Worm (Caenorhabditis elegans) whole organism, mixed stage, embryonic: ENCODE data around the gene str-166.

Source experiments
- cnd-1 ChIP-seq: fragments of 200-800 bp; sonication (Bioruptor generic); optimal IDR thresholded peaks from 2 replicates; lab custom pipeline; 2018; ENCODE audit warnings: mild to moderate bottlenecking, missing genetic modification characterization, missing compliant biosample characterization
- elt-3 ChIP-seq: fragments of 150-350 bp; optimal IDR thresholded peaks from 2 replicates; lab custom pipeline; 2014; ENCODE audit warnings: missing biosample characterization, missing genetic modification characterization
- nhr-237 ChIP-seq: fragments of 150-350 bp; optimal IDR thresholded peaks from 2 replicates; lab custom pipeline; 2014; ENCODE audit warnings: missing biosample characterization, missing genetic modification characterization
- snpc-4 ChIP-seq: fragments of 150-350 bp; optimal IDR thresholded peaks from 2 replicates; lab custom pipeline; 2014; ENCODE audit warnings: missing biosample characterization, missing genetic modification characterization
- ztf-11 ChIP-seq: fragments of 150-350 bp; optimal IDR thresholded peaks from 2 replicates; lab custom pipeline; 2014; ENCODE audit warnings: missing biosample characterization, missing genetic modification characterization

- TF ChIP-seq snpc-4 (no peak), elt-3 (tag; lab: Kevin White, UChicago) (no peak), ztf-11 (tag; lab: Kevin White, UChicago) (no peak), nhr-237 (tag; lab: Kevin White, UChicago) (no peak), cnd-1 (tag; lab: Kevin White, UChicago) (no peak)
Measured at ce11 chrIV:4889613-4890012, 5.5 kb downstream of the str-166 start, which contains the start of gene sgnh-1.
